Worm (Caenorhabditis elegans) whole organism, L1 larva: Measurements from ENCODE around the gene tig-2.

Source experiments
- ama-1 ChIP-seq: fragments of 150-350 bp; optimal IDR thresholded peaks from 2 replicates; lab custom pipeline; 2014
- fkh-10 ChIP-seq: sonication (generic microtip); optimal IDR thresholded peaks from 2 replicates; lab custom pipeline; 2017; ENCODE audit warnings: missing biosample characterization, missing genetic modification reagents, missing genetic modification characterization
- ztf-11 ChIP-seq, 2 experiments: sonication (generic microtip); optimal IDR thresholded peaks; 2 replicates each; lab custom pipeline; 2016 to 2017; ENCODE audit warnings: missing genetic modification characterization in 2 of 2, missing biosample characterization in 1 of 2, missing compliant biosample characterization in 1 of 2

ce11 chrV:4770408-4770947 is 40.5 kb upstream of the tig-2 start, which contains the start of gene elt-7:
- TF ChIP-seq ztf-11 (tag; optimal IDR thresholded peaks at IDR 0.05; lab: Kevin White, UChicago) (no peak), fkh-10 (GFP tag; lab: Kevin White, UChicago) (no peak), ama-1 (no peak)
